Worm (Caenorhabditis elegans): Measurements from ENCODE around the gene yif-1.
"Not testable (repeated sequence)": the region's sequence is repeated elsewhere in the genome, so short reads cannot be mapped to it uniquely, and the experiment has no call there.

yif-1 gene

DNA sequence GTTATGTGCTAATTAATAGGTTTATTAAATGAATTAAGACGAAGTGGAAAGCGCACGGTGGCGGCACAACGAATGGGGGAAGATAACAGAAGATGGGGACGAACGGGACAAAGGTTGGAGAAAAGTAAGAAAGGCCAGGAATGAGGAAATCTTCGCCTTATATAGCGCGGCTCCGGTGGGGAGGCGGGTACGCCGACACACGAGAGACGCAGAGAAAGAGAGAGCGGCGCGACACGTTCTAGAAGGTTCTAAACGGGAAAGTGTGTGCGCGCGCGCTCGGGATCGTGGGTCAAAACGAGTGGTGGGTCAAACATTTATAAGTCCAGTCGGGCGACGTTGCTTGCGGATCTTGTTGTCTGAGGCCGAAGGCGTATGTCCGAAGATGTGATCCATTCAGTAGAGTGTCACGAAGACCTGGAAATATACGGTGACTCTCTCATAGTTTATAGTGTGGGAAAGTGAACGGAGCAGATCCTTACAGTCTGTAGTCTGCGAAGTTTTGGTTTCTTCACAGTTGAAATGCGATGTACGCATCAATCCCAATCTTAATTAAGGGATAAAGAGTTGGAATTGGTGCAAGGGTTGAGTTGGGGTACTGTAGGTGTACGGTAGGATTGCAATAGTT lies 5.4 kb downstream of the yif-1 start:
- TF ChIP-seq isw-1 (GFP tag; IDR thresholded peaks at IDR 0.05), result peak; percentile 12; the same call in 1 of the 2 replicates
- TF ChIP-seq nhr-19 (GFP tag; conservative IDR thresholded peaks at IDR 0.05), result peak; percentile 42
- TF ChIP-seq efl-1 (optimal IDR thresholded peaks at IDR 0.05), result not testable (repeated sequence)
- TF ChIP-seq efl-1 (GFP tag; optimal IDR thresholded peaks at IDR 0.05 in 1 of 2), result peak in 1 of 2 experiments; percentile 78
- peak; percentile 74 for TF ChIP-seq grh-1 (GFP tag; IDR thresholded peaks at IDR 0.05)

DNA sequence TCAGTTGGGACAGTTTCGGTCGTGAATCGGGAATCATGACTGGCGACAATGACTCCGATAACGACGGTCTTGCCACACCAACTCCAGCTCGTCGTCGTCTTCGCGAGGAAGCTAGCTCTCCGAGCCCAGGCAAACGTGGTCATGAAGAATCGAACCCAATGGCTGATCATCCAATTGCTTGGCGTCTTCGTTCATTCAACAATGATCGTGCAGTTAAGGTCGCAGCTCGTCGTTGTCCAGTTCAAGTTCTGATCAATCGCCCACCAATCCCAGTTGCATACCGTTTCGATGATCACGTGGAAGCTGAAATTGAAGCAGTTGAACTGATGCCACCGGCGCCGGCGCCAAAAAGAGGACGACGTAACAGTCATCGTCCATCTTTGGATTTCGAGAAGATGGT lies 7.5 kb downstream of the yif-1 start:
- TF ChIP-seq lin-39 (tag; optimal IDR thresholded peaks at IDR 0.05) (no peak), nhr-85 (tag) (no peak)

ce11 chrV:10046503-10046902 lies 8.2 kb downstream of the yif-1 start:
- TF ChIP-seq C16A3.4 (tag; optimal IDR thresholded peaks at IDR 0.05), result no peak
- no peak for TF ChIP-seq irx-1 (tag; optimal IDR thresholded peaks at IDR 0.05)
- no peak for TF ChIP-seq nhr-77 (tag; optimal IDR thresholded peaks at IDR 0.05)
- TF ChIP-seq sup-37 (GFP tag; optimal IDR thresholded peaks at IDR 0.05), result no peak
- TF ChIP-seq nhr-237 (tag; optimal IDR thresholded peaks at IDR 0.05), result no peak
- peak; percentile 54 for TF ChIP-seq lin-14 (GFP tag; optimal IDR thresholded peaks at IDR 0.05)
- no peak for TF ChIP-seq C34B4.2 (tag; optimal IDR thresholded peaks at IDR 0.05)
- TF ChIP-seq hlh-4 (tag; optimal IDR thresholded peaks at IDR 0.05), result no peak
- no peak for TF ChIP-seq efl-3 (GFP tag; optimal IDR thresholded peaks at IDR 0.05)
- TF ChIP-seq ceh-88 (GFP tag; IDR thresholded peaks at IDR 0.05), result no peak
- TF ChIP-seq elt-3 (tag; optimal IDR thresholded peaks at IDR 0.05), result peak in 1 of 6 experiments; percentile 37
- TF ChIP-seq lin-15B (tag; optimal IDR thresholded peaks at IDR 0.05), result no peak
- TF ChIP-seq skn-1 (tag; optimal IDR thresholded peaks at IDR 0.05), result no peak
- TF ChIP-seq nhr-11 (tag; optimal IDR thresholded peaks at IDR 0.05), result no peak
- TF ChIP-seq fkh-10 (GFP tag; optimal IDR thresholded peaks at IDR 0.05), result no peak
- TF ChIP-seq egl-27 (tag; optimal IDR thresholded peaks at IDR 0.05), result no peak
- TF ChIP-seq snu-23 (GFP tag; optimal IDR thresholded peaks at IDR 0.05), result peak; percentile 1
- peak; percentile 51 for TF ChIP-seq mep-1 (tag; optimal IDR thresholded peaks at IDR 0.05)
- no peak for TF ChIP-seq hlh-17 (GFP tag; optimal IDR thresholded peaks at IDR 0.05; ENCODE audit: borderline replicate concordance)
- no peak for TF ChIP-seq zip-4 (GFP tag; optimal IDR thresholded peaks at IDR 0.05)
- no peak for TF ChIP-seq vab-15 (tag; optimal IDR thresholded peaks at IDR 0.05)
- TF ChIP-seq lin-13 (GFP tag; optimal IDR thresholded peaks at IDR 0.05), result no peak
- TF ChIP-seq nhr-20 (tag; optimal IDR thresholded peaks at IDR 0.05), result peak; percentile 10
- TF ChIP-seq blmp-1 (tag; optimal IDR thresholded peaks at IDR 0.05), result peak; percentile 79
- no peak for TF ChIP-seq pag-3 (tag; optimal IDR thresholded peaks at IDR 0.05; ENCODE audit: borderline replicate concordance, insufficient read depth)
- no peak for TF ChIP-seq isw-1 (GFP tag; IDR thresholded peaks at IDR 0.05)
- no peak for TF ChIP-seq unc-130 (tag; optimal IDR thresholded peaks at IDR 0.05)
- peak in 1 of 2 experiments; percentile 16 for TF ChIP-seq lin-35 (GFP tag; optimal IDR thresholded peaks at IDR 0.05)
- TF ChIP-seq efl-1 (optimal IDR thresholded peaks at IDR 0.05), result no peak
- peak in 1 of 2 experiments; percentile 72 for TF ChIP-seq efl-1 (GFP tag; optimal IDR thresholded peaks at IDR 0.05 in 1 of 2)
- no peak for TF ChIP-seq sox-4 (tag; optimal IDR thresholded peaks at IDR 0.05)
- TF ChIP-seq dsc-1 (tag; optimal IDR thresholded peaks at IDR 0.05), result no peak
- no peak for TF ChIP-seq mef-2 (tag; optimal IDR thresholded peaks at IDR 0.05)
- no peak for TF ChIP-seq jun-1 (tag; optimal IDR thresholded peaks at IDR 0.05)
- no peak for TF ChIP-seq hpl-2 (GFP tag; optimal IDR thresholded peaks at IDR 0.05)
- no peak for TF ChIP-seq alr-1 (tag; optimal IDR thresholded peaks at IDR 0.05; ENCODE audit: borderline replicate concordance)
- TF ChIP-seq nhr-19 (GFP tag; conservative IDR thresholded peaks at IDR 0.05), result no peak
- no peak for TF ChIP-seq unc-98 (GFP tag; IDR thresholded peaks at IDR 0.05)
- no peak for TF ChIP-seq zag-1 (tag; optimal IDR thresholded peaks at IDR 0.05)
- peak; percentile 76 for TF ChIP-seq nhr-85 (tag)
- TF ChIP-seq xbp-1 (tag; optimal IDR thresholded peaks at IDR 0.05), result peak; percentile 24
- no peak for TF ChIP-seq Y116A8C.19 (tag; optimal IDR thresholded peaks at IDR 0.05; ENCODE audit: borderline replicate concordance)
- TF ChIP-seq lsy-2 (tag; optimal IDR thresholded peaks at IDR 0.05), result peak in 1 of 2 experiments; percentile 36

Measured in whole organism, L1 larva.